Fruit fly (Drosophila melanogaster) whole organism, embryonic: ENCODE results near the gene gb.

Experiments
- Antp ChIP-seq: fragments of 200-800 bp; sonication (Bioruptor generic); optimal IDR thresholded peaks from 3 replicates; lab custom pipeline; 2016; ENCODE audit warnings: missing biosample characterization, missing genetic modification characterization
- Bdp1 ChIP-seq: fragments of 200-800 bp; sonication (Bioruptor generic); optimal IDR thresholded peaks from 3 replicates; lab custom pipeline; 2016; ENCODE audit warnings: missing biosample characterization, missing genetic modification characterization
- CG10321 ChIP-seq: fragments of 200-800 bp; sonication (Bioruptor generic); IDR thresholded peaks from 2 replicates; pipeline ENCODE4 v1.3.6; 2022; ENCODE audit warnings: missing biosample characterization, missing genetic modification characterization
- CG11085 ChIP-seq: fragments of 200-800 bp; sonication (Bioruptor generic); IDR thresholded peaks from 2 replicates; pipeline ENCODE4 v1.3.6; 2022; ENCODE audit warnings: missing biosample characterization, missing genetic modification characterization
- CG11723 ChIP-seq: fragments of 200-800 bp; sonication (Bioruptor generic); optimal IDR thresholded peaks from 2 replicates; lab custom pipeline; 2017; ENCODE audit warnings: missing biosample characterization, mild to moderate bottlenecking, missing genetic modification characterization
- CG12659 ChIP-seq: fragments of 200-800 bp; sonication (Bioruptor generic); optimal IDR thresholded peaks from 3 replicates; lab custom pipeline; 2017; ENCODE audit warnings: mild to moderate bottlenecking, missing biosample characterization, missing genetic modification reagents, missing genetic modification characterization
- CG14441 ChIP-seq: fragments of 200-800 bp; sonication (Bioruptor generic); IDR thresholded peaks from 2 replicates; pipeline ENCODE4 v1.3.6; 2022; ENCODE audit warnings: missing biosample characterization, missing genetic modification characterization
- CG16813 ChIP-seq: fragments of 200-800 bp; sonication (Bioruptor generic); IDR thresholded peaks from 3 replicates; pipeline ENCODE4 v1.3.6; 2022; ENCODE audit warnings: missing biosample characterization, missing genetic modification characterization; ENCODE audit not compliant: partially characterized antibody
- CG2889 ChIP-seq: fragments of 200-800 bp; sonication (Bioruptor generic); IDR thresholded peaks from 3 replicates; pipeline ENCODE4 v1.3.6; 2022; ENCODE audit warnings: missing biosample characterization, missing genetic modification characterization
- CG30431 ChIP-seq: fragments of 200-800 bp; sonication (Bioruptor generic); optimal IDR thresholded peaks from 2 replicates; lab custom pipeline; 2017; ENCODE audit warnings: missing biosample characterization, missing genetic modification characterization
- CG31224 ChIP-seq: fragments of 200-800 bp; sonication (Bioruptor generic); IDR thresholded peaks from 2 replicates; pipeline ENCODE4 v1.3.6; 2022; ENCODE audit warnings: missing biosample characterization, missing genetic modification characterization
- CG31365 ChIP-seq: fragments of 200-800 bp; sonication (Bioruptor generic); optimal IDR thresholded peaks from 2 replicates; lab custom pipeline; 2018; ENCODE audit warnings: missing biosample characterization, mild to moderate bottlenecking, missing genetic modification characterization
- CG32532 ChIP-seq: fragments of 200-800 bp; sonication (Bioruptor generic); IDR thresholded peaks from 2 replicates; pipeline ENCODE4 v1.3.6; 2022; ENCODE audit warnings: missing biosample characterization, missing genetic modification characterization
- CG4730 ChIP-seq: fragments of 200-800 bp; sonication (Bioruptor generic); IDR thresholded peaks from 2 replicates; pipeline ENCODE4 v1.3.6; 2022; ENCODE audit warnings: missing biosample characterization, missing genetic modification characterization
- CG7372 ChIP-seq: fragments of 200-800 bp; sonication (Bioruptor generic); IDR thresholded peaks from 2 replicates; pipeline ENCODE4 v1.3.6; 2022; ENCODE audit warnings: missing biosample characterization, missing genetic modification characterization
- CG7987 ChIP-seq: fragments of 200-800 bp; sonication (Bioruptor generic); optimal IDR thresholded peaks from 2 replicates; lab custom pipeline; 2018; ENCODE audit warnings: missing biosample characterization, mild to moderate bottlenecking, missing genetic modification characterization, moderate library complexity
- CG9817 ChIP-seq: fragments of 200-800 bp; sonication (Bioruptor generic); optimal IDR thresholded peaks from 2 replicates; lab custom pipeline; 2018; ENCODE audit warnings: missing biosample characterization, mild to moderate bottlenecking, missing genetic modification characterization, moderate library complexity
- Dbx ChIP-seq: fragments of 200-800 bp; sonication (Bioruptor generic); IDR thresholded peaks from 3 replicates; pipeline ENCODE4 v1.3.6; 2022; ENCODE audit warnings: missing biosample characterization, missing genetic modification characterization
- Dll ChIP-seq: fragments of 200-800 bp; sonication (Bioruptor generic); IDR thresholded peaks from 4 replicates; pipeline ENCODE4 v1.3.6; 2022; ENCODE audit warnings: missing biosample characterization, missing genetic modification characterization; ENCODE audit not compliant: partially characterized antibody
- Dref ChIP-seq: fragments of 200-800 bp; sonication (Bioruptor generic); IDR thresholded peaks from 2 replicates; pipeline ENCODE4 v1.3.6; 2022; ENCODE audit warnings: missing biosample characterization, missing genetic modification characterization
- Drgx ChIP-seq: fragments of 200-800 bp; sonication (Bioruptor generic); IDR thresholded peaks from 2 replicates; pipeline ENCODE4 v1.3.6; 2022; ENCODE audit warnings: missing biosample characterization, missing genetic modification characterization
- H2.0 ChIP-seq: fragments of 200-800 bp; sonication (Bioruptor generic); IDR thresholded peaks from 2 replicates; pipeline ENCODE4 v1.3.6; 2022; ENCODE audit warnings: missing biosample characterization, missing genetic modification characterization
- Jarid2 ChIP-seq: fragments of 200-800 bp; sonication (Bioruptor generic); optimal IDR thresholded peaks from 3 replicates; lab custom pipeline; 2017; ENCODE audit warnings: mild to moderate bottlenecking, missing biosample characterization, missing genetic modification reagents, missing genetic modification characterization
- Lhr ChIP-seq: fragments of 200-800 bp; sonication (Bioruptor generic); optimal IDR thresholded peaks from 3 replicates; lab custom pipeline; 2017; ENCODE audit warnings: mild to moderate bottlenecking, missing biosample characterization, missing genetic modification reagents, missing genetic modification characterization
- MTF-1 ChIP-seq: fragments of 200-800 bp; sonication (Bioruptor generic); optimal IDR thresholded peaks from 2 replicates; lab custom pipeline; 2018; ENCODE audit warnings: missing biosample characterization, mild to moderate bottlenecking, missing genetic modification characterization, borderline replicate concordance
- Med ChIP-seq: fragments of 200-800 bp; sonication (Bioruptor generic); peaks from one replicate; lab custom pipeline; 2016; ENCODE audit warnings: missing biosample characterization, missing genetic modification characterization, mild to moderate bottlenecking, inconsistent platforms, moderate library complexity
- Poxn ChIP-seq: fragments of 200-800 bp; sonication (Bioruptor generic); IDR thresholded peaks from 2 replicates; pipeline ENCODE4 v1.3.6; 2022; ENCODE audit warnings: missing biosample characterization, missing genetic modification characterization
- Sin3A ChIP-seq: fragments of >200 bp; optimal IDR thresholded peaks from 2 replicates; lab custom pipeline; 2018
- bab2 ChIP-seq: fragments of 200-800 bp; sonication (Bioruptor generic); optimal IDR thresholded peaks from 2 replicates; lab custom pipeline; 2016; ENCODE audit warnings: missing biosample characterization, missing genetic modification characterization
- croc ChIP-seq: fragments of 200-800 bp; sonication (Bioruptor generic); conservative IDR thresholded peaks from 3 replicates; pipeline ENCODE4 v1.3.6; 2022; ENCODE audit warnings: missing biosample characterization, missing genetic modification characterization
- disco-r ChIP-seq: fragments of 200-800 bp; sonication (Bioruptor generic); optimal IDR thresholded peaks from 2 replicates; lab custom pipeline; 2016; ENCODE audit warnings: missing biosample characterization, missing genetic modification characterization
- dpn ChIP-seq, 2 experiments: fragments of 200-800 bp; sonication (Bioruptor generic); optimal IDR thresholded peaks; 3 replicates each; lab custom pipeline; 2016; ENCODE audit warnings: missing biosample characterization in 2 of 2, missing genetic modification characterization in 2 of 2
- dysf ChIP-seq: fragments of 200-800 bp; sonication (Bioruptor generic); IDR thresholded peaks from 3 replicates; pipeline ENCODE4 v1.3.6; 2022; ENCODE audit warnings: missing biosample characterization, missing genetic modification characterization
- en ChIP-seq: fragments of 200-800 bp; sonication (Bioruptor generic); optimal IDR thresholded peaks from 2 replicates; lab custom pipeline; 2016; ENCODE audit warnings: missing biosample characterization, missing genetic modification characterization
- gro ChIP-seq: fragments of 200-800 bp; sonication (Bioruptor generic); optimal IDR thresholded peaks from 2 replicates; lab custom pipeline; 2016; ENCODE audit warnings: missing biosample characterization, missing genetic modification characterization
- lola ChIP-seq, 3 experiments: fragments of >200 bp in 2 of 3; fragments of 200-800 bp in 1 of 3; sonication (Bioruptor generic) in 1 of 3; optimal IDR thresholded peaks; 2 replicates each; lab custom pipeline; 2017 to 2019; ENCODE audit warnings: missing biosample characterization in 3 of 3, missing genetic modification characterization in 3 of 3, mild to moderate bottlenecking in 1 of 3, moderate library complexity in 1 of 3
- mam ChIP-seq: fragments of 200-800 bp; sonication (Bioruptor generic); optimal IDR thresholded peaks from 3 replicates; lab custom pipeline; 2016; ENCODE audit warnings: missing biosample characterization, missing genetic modification characterization
- sens ChIP-seq: fragments of 200-800 bp; sonication (Bioruptor generic); peaks from one replicate; lab custom pipeline; 2016; ENCODE audit warnings: missing biosample characterization, missing genetic modification characterization
- shn ChIP-seq: fragments of 200-800 bp; sonication (Bioruptor generic); optimal IDR thresholded peaks from 3 replicates; lab custom pipeline; 2016; ENCODE audit warnings: missing biosample characterization, missing genetic modification characterization
- sug ChIP-seq: fragments of 200-800 bp; optimal IDR thresholded peaks from 2 replicates; lab custom pipeline; 2019; ENCODE audit warnings: missing biosample characterization, mild to moderate bottlenecking, missing genetic modification characterization, moderate library complexity
- tin ChIP-seq: fragments of 200-800 bp; sonication (Bioruptor generic); optimal IDR thresholded peaks from 3 replicates; lab custom pipeline; 2016; ENCODE audit warnings: missing biosample characterization, missing genetic modification characterization
- tna ChIP-seq: fragments of 200-800 bp; sonication (Bioruptor generic); IDR thresholded peaks from 2 replicates; pipeline ENCODE4 v1.3.6; 2022; ENCODE audit warnings: missing biosample characterization, missing genetic modification characterization; ENCODE audit not compliant: partially characterized antibody
- trh ChIP-seq: fragments of 200-800 bp; sonication (Bioruptor generic); optimal IDR thresholded peaks from 2 replicates; lab custom pipeline; 2016; ENCODE audit warnings: missing biosample characterization, missing genetic modification characterization
- usp ChIP-seq: fragments of >200 bp; optimal IDR thresholded peaks from 2 replicates; lab custom pipeline; 2017; ENCODE audit warnings: missing biosample characterization, missing genetic modification characterization
- vfl ChIP-seq: fragments of 200-800 bp; sonication (Bioruptor generic); optimal IDR thresholded peaks from 2 replicates; lab custom pipeline; 2016; ENCODE audit warnings: missing biosample characterization, missing genetic modification characterization
- vnd ChIP-seq: fragments of 200-800 bp; sonication (Bioruptor generic); IDR thresholded peaks from 3 replicates; pipeline ENCODE4 v1.3.6; 2022; ENCODE audit warnings: missing biosample characterization, missing genetic modification characterization; ENCODE audit not compliant: partially characterized antibody
- wdn ChIP-seq: fragments of 200-800 bp; sonication (Bioruptor generic); IDR thresholded peaks from 2 replicates; pipeline ENCODE4 v1.3.6; 2022; ENCODE audit warnings: missing biosample characterization, missing genetic modification characterization
- zen2 ChIP-seq: fragments of 200-800 bp; sonication (Bioruptor generic); IDR thresholded peaks from 3 replicates; pipeline ENCODE4 v1.3.6; 2022; ENCODE audit warnings: missing biosample characterization, missing genetic modification characterization; ENCODE audit not compliant: partially characterized antibody
- zf30C ChIP-seq: fragments of 200-800 bp; sonication (Bioruptor generic); optimal IDR thresholded peaks from 3 replicates; lab custom pipeline; 2018; ENCODE audit warnings: missing biosample characterization, mild to moderate bottlenecking, missing genetic modification characterization

Gene gb

dm6 chr3R:27075694-27076093 is 36.4 kb downstream of the gb start, which contains the start of gene CG14257 (continued):
- TF ChIP-seq disco-r (GFP tag; lab: Kevin White, UChicago) (no peak), sens (peak; percentile 44), sug (tag; lab: Kevin White, UChicago) (no peak)

dm6 chr3R:27070906-27071498 is 41.1 kb downstream of the gb start:
- TF ChIP-seq Med (GFP tag; lab: Kevin White, UChicago) (peak; percentile 86), Lhr (GFP tag; lab: Kevin White, UChicago) (no peak), CG32532 (GFP tag; lab: Robert Waterston, UW) (0 out of 2 replicates have a peak, but pooled peaks have one; percentile 19), mam (peak; percentile 15), croc (GFP tag; lab: Robert Waterston, UW) (no peak), CG11723 (GFP tag; lab: Kevin White, UChicago) (no peak), Dll (GFP tag; lab: Robert Waterston, UW) (0 out of 4 replicates have a peak, but pooled peaks have one; percentile 16), CG7987 (GFP tag; lab: Kevin White, UChicago) (no peak), CG31224 (GFP tag; lab: Robert Waterston, UW) (no peak), tna (no peak), lola (GFP tag; optimal IDR thresholded peaks at IDR 0.05; lab: Kevin White, UChicago) (no peak), Sin3A (lab: Kevin White, UChicago) (no peak), CG7372 (no peak), Dbx (no peak), CG14441 (GFP tag; lab: Robert Waterston, UW) (peak; percentile 31; the same call in 1 of the 2 replicates), vfl (GFP tag; lab: Kevin White, UChicago) (no peak), Jarid2 (GFP tag; lab: Kevin White, UChicago) (no peak), zf30C (GFP tag; lab: Kevin White, UChicago) (no peak), CG4730 (GFP tag; lab: Robert Waterston, UW) (no peak), H2.0 (GFP tag; lab: Robert Waterston, UW) (peak; percentile 12; the same call in 1 of the 2 replicates), dysf (peak; percentile 33; the same call in 2 of the 3 replicates), trh (no peak), CG10321 (GFP tag; lab: Robert Waterston, UW) (no peak), CG30431 (GFP tag; lab: Kevin White, UChicago) (no peak), MTF-1 (GFP tag; lab: Kevin White, UChicago) (no peak), wdn (GFP tag; lab: Robert Waterston, UW) (no peak), CG31365 (tag; lab: Kevin White, UChicago) (no peak), shn (GFP tag; lab: Kevin White, UChicago) (peak; percentile 20), Bdp1 (GFP tag; lab: Kevin White, UChicago) (no peak), Antp (GFP tag; lab: Kevin White, UChicago) (no peak), Poxn (GFP tag; lab: Robert Waterston, UW) (no peak), CG16813 (GFP tag; lab: Robert Waterston, UW) (0 out of 3 replicates have a peak, but pooled peaks have one; percentile 26), CG2889 (GFP tag; lab: Robert Waterston, UW) (no peak), gro (GFP tag; lab: Kevin White, UChicago) (no peak), bab2 (GFP tag; lab: Kevin White, UChicago) (no peak), Dref (GFP tag; lab: Robert Waterston, UW) (no peak), usp (GFP tag; lab: Kevin White, UChicago) (no peak), CG9817 (tag; lab: Kevin White, UChicago) (no peak), CG11085 (GFP tag; lab: Robert Waterston, UW) (0 out of 2 replicates have a peak, but pooled peaks have one; percentile 6), CG12659 (no peak), en (GFP tag; lab: Kevin White, UChicago) (no peak), Drgx (no peak), dpn (GFP tag; optimal IDR thresholded peaks at IDR 0.05; lab: Kevin White, UChicago) (peak in 1 of 2 experiments; percentile 19), vnd (GFP tag; lab: Robert Waterston, UW) (no peak), tin (GFP tag; lab: Kevin White, UChicago) (no peak), zen2 (no peak)
